Worm (Caenorhabditis elegans) whole organism, young adult: ENCODE measurements around the gene irld-3.

ENCODE experiments used
- F55B11.4 ChIP-seq: sonication (generic microtip); optimal IDR thresholded peaks from 2 replicates; lab custom pipeline; 2016; ENCODE audit warnings: missing compliant biosample characterization, missing genetic modification characterization, borderline replicate concordance; ENCODE audit not compliant: insufficient read depth
- attf-3 ChIP-seq: fragments of 200-800 bp; sonication (Bioruptor generic); conservative IDR thresholded peaks from 2 replicates; pipeline ENCODE4 v1.3.6; 2022; ENCODE audit warnings: missing genetic modification reagents, missing genetic modification characterization, missing compliant biosample characterization
- dpl-1 ChIP-seq: fragments of 150-350 bp; optimal IDR thresholded peaks from 2 replicates; lab custom pipeline; 2014; ENCODE audit warnings: missing biosample characterization, missing genetic modification reagents, missing genetic modification characterization
- egl-18 ChIP-seq: fragments of 200-800 bp; sonication (Bioruptor generic); IDR thresholded peaks from 2 replicates; pipeline ENCODE4 v1.3.6; 2022; ENCODE audit warnings: missing genetic modification reagents, missing genetic modification characterization, missing compliant biosample characterization
- ets-4 ChIP-seq: fragments of 200-800 bp; sonication (Bioruptor generic); optimal IDR thresholded peaks from 2 replicates; lab custom pipeline; 2018; ENCODE audit warnings: mild to moderate bottlenecking, missing genetic modification characterization, missing compliant biosample characterization
- lag-1 ChIP-seq: fragments of 200-800 bp; sonication (Bioruptor generic); IDR thresholded peaks from 2 replicates; pipeline ENCODE4 v1.3.6; 2022; ENCODE audit warnings: missing genetic modification reagents, missing genetic modification characterization, missing compliant biosample characterization
- unc-62 ChIP-seq: fragments of 150-350 bp; optimal IDR thresholded peaks from 2 replicates; lab custom pipeline; 2014; ENCODE audit warnings: missing biosample characterization, missing genetic modification reagents, missing genetic modification characterization

DNA sequence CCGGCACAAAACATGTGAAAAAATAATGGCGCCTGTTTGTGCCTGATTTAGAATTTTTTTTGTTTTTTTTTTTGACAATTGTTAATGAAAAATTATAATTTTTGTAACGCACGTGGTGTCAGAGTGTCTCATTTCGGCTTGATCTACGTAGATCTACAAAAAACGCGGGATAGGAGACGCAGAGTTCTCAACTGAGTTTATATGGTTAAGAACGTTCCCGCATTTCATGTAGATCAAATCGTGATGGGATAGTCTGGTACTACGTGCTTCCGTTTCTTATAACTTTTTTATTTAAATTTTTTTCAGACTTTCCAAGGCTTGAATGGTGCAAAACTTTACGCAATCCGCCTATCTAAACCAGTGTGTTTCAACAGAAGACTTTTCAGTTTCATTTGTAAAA is 9.6 kb downstream of the irld-3 start, which contains the start of gene tat-6:
- TF ChIP-seq dpl-1 (GFP tag; lab: Kevin White, UChicago) (no peak), egl-18 (GFP tag; lab: Robert Waterston, UW) (no peak), lag-1 (GFP tag; lab: Robert Waterston, UW) (no peak), unc-62 (GFP tag; lab: Kevin White, UChicago) (no peak), F55B11.4 (tag; lab: Kevin White, UChicago) (no peak), ets-4 (GFP tag; lab: Kevin White, UChicago) (no peak), attf-3 (no peak)
